Fruit fly (Drosophila melanogaster): ENCODE measurements around the gene CG34426.

CG34426 gene

DNA sequence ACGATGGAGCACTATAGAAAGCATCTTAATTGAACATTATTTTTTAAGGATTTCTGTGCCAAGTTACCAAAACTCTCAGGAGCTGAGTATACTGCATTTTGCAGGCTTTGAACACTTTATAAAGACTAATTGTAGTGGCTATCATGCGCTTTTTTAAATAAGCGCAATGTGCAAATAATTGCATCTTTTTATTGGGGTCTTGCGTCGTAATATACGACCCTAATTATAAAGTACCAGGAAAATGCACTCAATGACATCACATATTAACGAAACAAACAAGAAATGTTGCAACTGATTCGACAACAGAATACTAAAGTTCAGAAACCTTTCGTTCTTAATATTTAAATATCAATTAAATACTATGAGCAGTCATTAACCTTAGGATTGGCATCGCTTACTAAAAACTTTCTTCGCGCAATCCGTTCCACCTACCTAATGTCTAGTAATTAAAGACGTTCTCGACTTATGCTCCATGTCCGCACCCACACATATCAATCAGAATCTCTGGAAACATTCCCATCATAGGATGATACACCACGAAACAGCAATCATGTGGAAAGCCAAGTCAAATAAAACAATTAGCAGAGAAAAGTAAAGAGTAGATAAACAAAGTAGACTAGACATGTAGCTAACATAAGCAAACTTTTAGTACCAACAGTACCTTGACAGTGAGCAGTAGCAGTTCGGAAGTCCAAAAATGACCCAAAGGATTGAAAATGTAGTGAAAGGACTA is 2.0 kb downstream of the CG34426 start, which contains the start of the genes CG32023 and CG34427:
CG32023 (minus strand) TSS at position 101 of the 733 bp plus-strand sequence.
CG34427 (plus strand) TSS at position 683 of the 733 bp plus-strand sequence.
- TF ChIP-seq HLH106 (tag; optimal IDR thresholded peaks at IDR 0.05) (no peak), br (GFP tag; optimal IDR thresholded peaks at IDR 0.05) (no peak), CG32264 (GFP tag; optimal IDR thresholded peaks at IDR 0.05) (no peak), foxo (GFP tag; optimal IDR thresholded peaks at IDR 0.05) (no peak), dmrt93B (GFP tag; optimal IDR thresholded peaks at IDR 0.05) (no peak), jim (GFP tag; optimal IDR thresholded peaks at IDR 0.05) (no peak), sv (GFP tag; optimal IDR thresholded peaks at IDR 0.05) (no peak), dsf (GFP tag; optimal IDR thresholded peaks at IDR 0.05; ENCODE audit: borderline replicate concordance) (no peak), tai (GFP tag; optimal IDR thresholded peaks at IDR 0.05) (no peak), Dif (GFP tag; optimal IDR thresholded peaks at IDR 0.05; ENCODE audit: partially characterized antibody) (no peak), N (GFP tag; optimal IDR thresholded peaks at IDR 0.05) (no peak), GATAd (GFP tag; optimal IDR thresholded peaks at IDR 0.05) (no peak), woc (GFP tag; optimal IDR thresholded peaks at IDR 0.05) (no peak), Abd-B (GFP tag; optimal IDR thresholded peaks at IDR 0.05) (no peak), Myc (optimal IDR thresholded peaks at IDR 0.05) (no peak), ey (GFP tag; optimal IDR thresholded peaks at IDR 0.05) (no peak), Hnf4 (GFP tag; optimal IDR thresholded peaks at IDR 0.05) (no peak), dl (GFP tag; optimal IDR thresholded peaks at IDR 0.05; ENCODE audit: insufficient read depth in 1 of 2, partially characterized antibody in 2 of 2) (no peak), Mio (GFP tag; optimal IDR thresholded peaks at IDR 0.05) (no peak)

DNA sequence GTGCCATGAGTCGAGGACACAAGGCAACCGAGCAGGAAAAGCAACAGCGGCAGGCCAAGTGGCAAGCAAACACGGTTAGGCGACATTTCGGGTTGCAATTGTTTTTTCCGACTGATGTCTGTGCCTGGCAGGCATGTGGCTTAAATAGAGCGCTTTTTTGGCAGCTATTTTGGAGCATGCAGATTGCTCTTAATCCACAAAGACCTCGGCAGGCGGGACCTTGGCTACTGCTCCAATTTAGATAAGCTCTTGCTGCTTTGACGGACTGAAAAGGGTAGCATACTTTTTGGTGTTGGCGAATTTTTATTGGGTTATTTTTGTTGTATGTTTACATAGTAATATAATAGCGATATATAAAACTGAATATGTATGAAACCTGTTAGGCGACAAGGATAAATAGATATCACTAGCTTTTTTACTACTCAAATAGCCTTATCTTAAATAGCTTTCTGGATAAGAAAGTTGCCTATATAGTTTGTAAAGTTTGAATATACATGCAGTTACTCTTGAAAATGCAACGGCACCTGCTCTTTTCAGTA is 4.9 kb downstream of the CG34426 start, which contains the start of the genes CG13312 and CG32024:
CG13312 (minus strand) TSS at position 101 of the 539 bp plus-strand sequence.
CG32024 (plus strand) TSS at position 489 of the 539 bp plus-strand sequence.
- no peak for TF ChIP-seq Vsx2 (GFP tag; optimal IDR thresholded peaks at IDR 0.05; ENCODE audit: partially characterized antibody)
- no peak for TF ChIP-seq dmrt93B (GFP tag; optimal IDR thresholded peaks at IDR 0.05)
- no peak for TF ChIP-seq pan (optimal IDR thresholded peaks at IDR 0.05)
- no peak for TF ChIP-seq Hr78 (GFP tag; optimal IDR thresholded peaks at IDR 0.05)
- TF ChIP-seq tai (GFP tag; optimal IDR thresholded peaks at IDR 0.05): no peak
- no peak for TF ChIP-seq usp (GFP tag; optimal IDR thresholded peaks at IDR 0.05)
- TF ChIP-seq Mio (GFP tag; optimal IDR thresholded peaks at IDR 0.05): no peak
- no peak for TF ChIP-seq br (GFP tag; optimal IDR thresholded peaks at IDR 0.05)
- TF ChIP-seq fru (GFP tag; optimal IDR thresholded peaks at IDR 0.05): no peak
- no peak for TF ChIP-seq brk (GFP tag; optimal IDR thresholded peaks at IDR 0.05)
- no peak for TF ChIP-seq dsf (GFP tag; optimal IDR thresholded peaks at IDR 0.05; ENCODE audit: borderline replicate concordance)
- TF ChIP-seq sage (GFP tag; optimal IDR thresholded peaks at IDR 0.05): no peak
- TF ChIP-seq N (GFP tag; optimal IDR thresholded peaks at IDR 0.05): no peak
- no peak for TF ChIP-seq Rel (GFP tag; optimal IDR thresholded peaks at IDR 0.05)
- TF ChIP-seq Rel (tag; optimal IDR thresholded peaks at IDR 0.05): no peak
- no peak for TF ChIP-seq Sp1 (GFP tag; optimal IDR thresholded peaks at IDR 0.05)
- no peak for TF ChIP-seq Abd-B (GFP tag; optimal IDR thresholded peaks at IDR 0.05)
- TF ChIP-seq rgr (GFP tag; optimal IDR thresholded peaks at IDR 0.05): no peak
- no peak for TF ChIP-seq CG9705 (GFP tag; optimal IDR thresholded peaks at IDR 0.05)

dm6 chr3L:8808244-8808643 is 6.0 kb downstream of the CG34426 start, which contains the start of gene CG13308:
CG13308 (plus strand) TSS chr3L:8808544.
- TF ChIP-seq HLH106 (tag; optimal IDR thresholded peaks at IDR 0.05) (no peak), CG32264 (GFP tag; optimal IDR thresholded peaks at IDR 0.05) (no peak), Rel (GFP tag; optimal IDR thresholded peaks at IDR 0.05) (no peak), Rel (tag; optimal IDR thresholded peaks at IDR 0.05) (no peak), sv (GFP tag; optimal IDR thresholded peaks at IDR 0.05) (no peak)

- TF ChIP-seq Jra (GFP tag; optimal IDR thresholded peaks at IDR 0.05) (no peak), OdsH (GFP tag; optimal IDR thresholded peaks at IDR 0.05) (no peak), psq (GFP tag; optimal IDR thresholded peaks at IDR 0.05) (no peak), pan (optimal IDR thresholded peaks at IDR 0.05) (no peak), Dif (GFP tag; optimal IDR thresholded peaks at IDR 0.05; ENCODE audit: partially characterized antibody) (no peak), Sp1 (GFP tag; optimal IDR thresholded peaks at IDR 0.05) (no peak), CrebA (GFP tag; optimal IDR thresholded peaks at IDR 0.05; ENCODE audit: borderline replicate concordance) (no peak), Mio (GFP tag; optimal IDR thresholded peaks at IDR 0.05) (no peak), Rel (GFP tag; optimal IDR thresholded peaks at IDR 0.05) (no peak), Rel (tag; optimal IDR thresholded peaks at IDR 0.05) (no peak), sv (GFP tag; optimal IDR thresholded peaks at IDR 0.05) (no peak), lola (GFP tag; optimal IDR thresholded peaks at IDR 0.05) (no peak), Dfd (GFP tag; optimal IDR thresholded peaks at IDR 0.05) (no peak), Hnf4 (GFP tag; optimal IDR thresholded peaks at IDR 0.05) (no peak)
Observed at dm6 chr3L:8810095-8810494, 7.8 kb downstream of the CG34426 start, which contains the start of gene CG13309. CG13309 (plus strand) TSS chr3L:8810395.

Data from whole organism, wandering third instar larva.